Fruit fly (Drosophila melanogaster) Kc167 (cell line): ENCODE data around the gene KFase.

Source experiments
- Myc ChIP-seq: fragments of >200 bp; optimal IDR thresholded peaks from 2 replicates; lab custom pipeline; 2017; ENCODE audit warnings: missing external identifiers
- Sin3A ChIP-seq: fragments of >200 bp; optimal IDR thresholded peaks from 2 replicates; lab custom pipeline; 2018; ENCODE audit warnings: missing external identifiers
- h ChIP-seq: fragments of >200 bp; optimal IDR thresholded peaks from 3 replicates; lab custom pipeline; 2018; ENCODE audit warnings: missing external identifiers
- insv ChIP-seq: fragments of >200 bp; optimal IDR thresholded peaks from 3 replicates; lab custom pipeline; 2018; ENCODE audit warnings: missing external identifiers
- psq ChIP-seq: fragments of >200 bp; optimal IDR thresholded peaks from 2 replicates; lab custom pipeline; 2017; ENCODE audit warnings: missing external identifiers
- ttk ChIP-seq: sonication (Bioruptor generic); optimal IDR thresholded peaks from 2 replicates; lab custom pipeline; 2017; ENCODE audit warnings: missing external identifiers

Gene KFase

dm6 chr2L:6474298-6474697, 14.3 kb downstream of the KFase start:
- TF ChIP-seq h (lab: Kevin White, UChicago) (no peak), Sin3A (no peak), Myc (no peak), ttk (lab: Kevin White, UChicago) (no peak), insv (lab: Kevin White, UChicago) (no peak), psq (lab: Kevin White, UChicago) (no peak)

- TF ChIP-seq Myc (no peak), h (lab: Kevin White, UChicago) (no peak), insv (lab: Kevin White, UChicago) (no peak), ttk (lab: Kevin White, UChicago) (no peak), Sin3A (no peak), psq (lab: Kevin White, UChicago) (no peak)
These were observed 15.2 kb downstream of the KFase start, which contains the start of gene mmy for dm6 chr2L:6473076-6474037. TSS of gene mmy (minus strand) at chr2L:6473904.

dm6 chr2L:6471978-6472776, 16.4 kb downstream of the KFase start:
- no peak for TF ChIP-seq h (lab: Kevin White, UChicago)
- no peak for TF ChIP-seq psq (lab: Kevin White, UChicago)
- TF ChIP-seq Myc, result no peak
- TF ChIP-seq Sin3A, result no peak
- no peak for TF ChIP-seq ttk (lab: Kevin White, UChicago)
- TF ChIP-seq insv (lab: Kevin White, UChicago), result no peak

- no peak for TF ChIP-seq Myc
- TF ChIP-seq insv (lab: Kevin White, UChicago), result no peak
- no peak for TF ChIP-seq psq (lab: Kevin White, UChicago)
- TF ChIP-seq Sin3A, result no peak
- no peak for TF ChIP-seq ttk (lab: Kevin White, UChicago)
- TF ChIP-seq h (lab: Kevin White, UChicago), result no peak
These were observed 18.4 kb downstream of the KFase start for dm6 chr2L:6470100-6470644.

- TF ChIP-seq psq (lab: Kevin White, UChicago), result no peak
- TF ChIP-seq h (lab: Kevin White, UChicago), result no peak
- no peak for TF ChIP-seq Myc
- no peak for TF ChIP-seq ttk (lab: Kevin White, UChicago)
- no peak for TF ChIP-seq Sin3A
- TF ChIP-seq insv (lab: Kevin White, UChicago), result no peak
These were observed 21.0 kb downstream of the KFase start, which contains the start of gene HemK1 for dm6 chr2L:6467509-6467908. TSS of gene HemK1 (minus strand) at chr2L:6467698.

dm6 chr2L:6465497-6465896, 23.1 kb downstream of the KFase start, which contains the start of gene Rchy1:
TSS of gene Rchy1 (minus strand) at chr2L:6465669.
- TF ChIP-seq insv (lab: Kevin White, UChicago) (no peak), ttk (lab: Kevin White, UChicago) (no peak), Myc (no peak), psq (lab: Kevin White, UChicago) (no peak), Sin3A (no peak), h (lab: Kevin White, UChicago) (no peak)

- TF ChIP-seq Sin3A, result no peak
- no peak for TF ChIP-seq ttk (lab: Kevin White, UChicago)
- TF ChIP-seq Myc, result no peak
- TF ChIP-seq insv (lab: Kevin White, UChicago), result no peak
- no peak for TF ChIP-seq psq (lab: Kevin White, UChicago)
- TF ChIP-seq h (lab: Kevin White, UChicago), result no peak
These were observed 23.8 kb downstream of the KFase start for dm6 chr2L:6464780-6465179.

- no peak for TF ChIP-seq Myc
- TF ChIP-seq insv (lab: Kevin White, UChicago), result no peak
- TF ChIP-seq psq (lab: Kevin White, UChicago), result no peak
- TF ChIP-seq ttk (lab: Kevin White, UChicago), result no peak
- no peak for TF ChIP-seq Sin3A
- TF ChIP-seq h (lab: Kevin White, UChicago), result no peak
These were observed 24.3 kb downstream of the KFase start for dm6 chr2L:6464270-6464669.

dm6 chr2L:6463392-6463791, 25.2 kb downstream of the KFase start:
- TF ChIP-seq ttk (lab: Kevin White, UChicago) (no peak), h (lab: Kevin White, UChicago) (no peak), Myc (no peak), psq (lab: Kevin White, UChicago) (no peak), insv (lab: Kevin White, UChicago) (no peak), Sin3A (no peak)

dm6 chr2L:6462259-6462658, 26.3 kb downstream of the KFase start:
- TF ChIP-seq ttk (lab: Kevin White, UChicago), result no peak
- TF ChIP-seq h (lab: Kevin White, UChicago), result no peak

dm6 chr2L:6461497-6461896, 27.1 kb downstream of the KFase start:
- TF ChIP-seq insv (lab: Kevin White, UChicago) (no peak), psq (lab: Kevin White, UChicago) (no peak), Sin3A (no peak), Myc (no peak), ttk (lab: Kevin White, UChicago) (no peak), h (lab: Kevin White, UChicago) (no peak)
